Worm (Caenorhabditis elegans): ENCODE data around the gene asp-8.
"Not testable (repeated sequence)": the region's sequence is repeated elsewhere in the genome, so short reads cannot be mapped to it uniquely, and the experiment has no call there.

Gene asp-8

DNA sequence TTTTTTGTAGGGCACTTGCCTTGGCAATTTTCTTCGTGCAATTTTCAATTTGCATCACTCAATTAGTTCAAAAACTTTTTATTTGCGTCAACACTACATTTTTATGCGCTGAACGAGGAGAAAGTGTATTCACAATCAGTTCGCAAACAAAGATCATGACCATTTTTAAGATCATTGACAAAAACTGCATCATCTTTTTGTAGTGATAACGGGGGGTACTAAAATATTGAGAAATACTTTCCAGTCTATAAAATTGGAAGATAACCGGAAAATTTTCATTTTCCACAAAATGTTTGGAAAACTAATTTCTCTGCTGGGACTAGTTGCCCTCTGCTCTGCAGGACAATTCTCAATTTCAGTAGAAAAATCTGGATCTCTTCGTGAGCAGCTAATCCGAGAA is at the start of gene asp-8:
Gene asp-8 (plus strand): TSS at position 276 of the 400 bp plus-strand sequence.
- TF ChIP-seq zag-1 (tag; optimal IDR thresholded peaks at IDR 0.05) (no peak), elt-2 (tag; optimal IDR thresholded peaks at IDR 0.05) (peak; percentile 60), zip-4 (GFP tag; optimal IDR thresholded peaks at IDR 0.05) (no peak), lin-15B (tag; optimal IDR thresholded peaks at IDR 0.05) (no peak), tbx-2 (tag; optimal IDR thresholded peaks at IDR 0.05) (no peak), fos-1 (tag; optimal IDR thresholded peaks at IDR 0.05) (no peak)

DNA sequence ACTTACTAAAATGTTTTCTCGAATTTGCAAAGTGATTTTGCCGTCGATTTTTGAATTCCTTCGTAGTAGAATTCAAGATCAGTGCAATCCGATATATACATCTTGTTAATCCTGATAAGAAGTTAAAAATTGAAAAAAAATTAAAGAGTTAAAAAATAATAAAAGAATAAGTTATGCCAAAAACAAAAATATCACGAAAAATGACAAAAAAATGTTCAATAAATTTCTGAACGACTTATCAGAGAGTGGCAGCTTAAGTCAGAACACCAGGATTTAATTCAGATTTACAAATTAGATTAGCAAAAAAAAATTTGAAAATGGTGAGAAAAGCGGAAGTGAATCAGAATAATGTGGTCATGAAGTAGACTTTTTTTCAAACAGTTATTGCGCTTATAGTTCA is 49.1 kb upstream of the asp-8 start, which contains the start of gene srw-123:
Gene srw-123 (minus strand): TSS at position 101 of the 400 bp plus-strand sequence.
- TF ChIP-seq zip-4 (GFP tag; optimal IDR thresholded peaks at IDR 0.05); lin-15B (tag; optimal IDR thresholded peaks at IDR 0.05); efl-1 (optimal IDR thresholded peaks at IDR 0.05); efl-1 (GFP tag; optimal IDR thresholded peaks at IDR 0.05 in 1 of 2): not testable (repeated sequence)

DNA sequence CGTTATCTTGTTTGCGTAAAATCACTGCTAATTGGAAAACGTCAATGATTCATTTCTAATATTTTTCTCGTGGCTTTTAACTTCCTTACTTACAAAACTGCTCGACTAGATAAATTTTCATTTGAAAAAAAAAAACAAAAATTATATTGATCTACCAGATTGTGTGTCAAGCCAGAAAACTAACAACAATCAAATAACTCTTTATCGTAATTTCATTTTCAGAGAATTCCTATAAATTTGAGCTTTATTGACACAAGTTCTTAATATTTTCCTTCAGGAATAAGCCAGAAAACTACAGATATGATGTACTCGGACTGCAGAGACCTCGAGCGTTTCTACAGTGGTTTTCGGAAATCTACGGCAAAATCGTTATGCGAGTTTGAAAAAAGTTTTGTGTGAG is 48.1 kb upstream of the asp-8 start, which contains the start of gene srw-124:
Gene srw-124 (plus strand): TSS at position 301 of the 400 bp plus-strand sequence.
- TF ChIP-seq ztf-4 (tag; optimal IDR thresholded peaks at IDR 0.05), result no peak
- no peak for TF ChIP-seq ets-5 (GFP tag; IDR thresholded peaks at IDR 0.05)
- no peak for TF ChIP-seq elt-3 (tag; optimal IDR thresholded peaks at IDR 0.05)
- no peak for TF ChIP-seq nhr-71 (tag; optimal IDR thresholded peaks at IDR 0.05)
- TF ChIP-seq zip-4 (GFP tag; optimal IDR thresholded peaks at IDR 0.05), result no peak
- no peak for TF ChIP-seq nhr-20 (tag; optimal IDR thresholded peaks at IDR 0.05)
- TF ChIP-seq sox-4 (tag; optimal IDR thresholded peaks at IDR 0.05), result no peak
- no peak for TF ChIP-seq lin-14 (GFP tag; optimal IDR thresholded peaks at IDR 0.05)
- TF ChIP-seq efl-3 (GFP tag; optimal IDR thresholded peaks at IDR 0.05), result no peak

DNA sequence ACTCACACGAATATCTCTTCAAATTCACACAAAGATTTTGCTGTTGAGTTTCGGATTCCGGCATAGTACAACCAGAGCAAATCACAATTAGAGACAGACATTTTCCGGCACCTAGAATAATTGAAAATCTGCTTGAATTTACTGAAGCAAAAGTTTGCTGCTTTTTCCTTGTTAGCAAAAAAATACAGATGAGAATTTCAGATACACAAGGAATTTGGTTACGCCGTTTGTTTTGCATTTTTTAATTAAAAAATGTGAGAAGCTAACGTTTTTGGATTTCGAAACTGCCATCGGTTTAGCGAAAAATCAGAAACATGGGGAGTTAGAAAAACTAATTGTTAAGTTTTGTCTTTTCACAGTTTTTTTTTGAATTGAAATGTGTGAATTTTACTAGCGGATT is 44.4 kb upstream of the asp-8 start, which contains the start of gene srw-118:
Gene srw-118 (minus strand): TSS at position 101 of the 400 bp plus-strand sequence.
- no peak for TF ChIP-seq grh-1 (GFP tag; IDR thresholded peaks at IDR 0.05)
- no peak for TF ChIP-seq elt-2 (tag; optimal IDR thresholded peaks at IDR 0.05)
- no peak for TF ChIP-seq efl-3 (GFP tag; optimal IDR thresholded peaks at IDR 0.05)
- TF ChIP-seq snu-23 (GFP tag; optimal IDR thresholded peaks at IDR 0.05), result no peak
- TF ChIP-seq fkh-10 (GFP tag; optimal IDR thresholded peaks at IDR 0.05), result no peak
- TF ChIP-seq swsn-7 (tag; optimal IDR thresholded peaks at IDR 0.05), result no peak
- TF ChIP-seq fkh-4 (tag; optimal IDR thresholded peaks at IDR 0.05; ENCODE audit: borderline replicate concordance), result no peak
- TF ChIP-seq mdl-1 (tag; optimal IDR thresholded peaks at IDR 0.05), result no peak
- TF ChIP-seq nhr-20 (tag; optimal IDR thresholded peaks at IDR 0.05), result no peak
- TF ChIP-seq hpl-2 (GFP tag; optimal IDR thresholded peaks at IDR 0.05), result no peak
- TF ChIP-seq nhr-76 (tag; optimal IDR thresholded peaks at IDR 0.05), result no peak
- TF ChIP-seq tbx-2 (tag; optimal IDR thresholded peaks at IDR 0.05), result no peak
- no peak for TF ChIP-seq nhr-84 (tag; optimal IDR thresholded peaks at IDR 0.05)
- no peak for TF ChIP-seq hlh-17 (GFP tag; optimal IDR thresholded peaks at IDR 0.05; ENCODE audit: borderline replicate concordance)
- no peak for TF ChIP-seq pag-3 (tag; optimal IDR thresholded peaks at IDR 0.05; ENCODE audit: borderline replicate concordance, insufficient read depth)
- no peak for TF ChIP-seq unc-62 (GFP tag; optimal IDR thresholded peaks at IDR 0.05)
- no peak for TF ChIP-seq ces-1 (GFP tag; optimal IDR thresholded peaks at IDR 0.05)

DNA sequence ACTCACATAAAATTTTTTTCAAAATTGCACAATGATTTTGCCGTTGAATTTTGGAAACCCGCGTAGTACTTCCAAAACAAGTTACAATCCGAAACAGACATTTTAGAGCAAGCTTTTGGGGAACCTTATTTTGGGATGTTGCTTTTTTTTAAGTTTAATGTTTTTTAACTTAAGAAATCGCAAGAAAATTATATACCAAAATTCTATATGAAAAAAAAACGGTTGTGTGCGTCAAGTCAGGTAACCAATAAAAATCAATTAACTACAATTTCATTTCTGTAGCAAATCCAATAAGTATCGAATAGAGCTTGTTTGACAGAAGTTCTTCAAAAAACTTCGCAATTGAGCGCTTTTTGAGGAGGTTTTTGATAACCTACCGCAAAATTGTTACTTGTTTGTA is 41.0 kb upstream of the asp-8 start, which contains the start of gene srw-117:
Gene srw-117 (minus strand): TSS at position 101 of the 400 bp plus-strand sequence.
- TF ChIP-seq sox-4 (tag; optimal IDR thresholded peaks at IDR 0.05) (no peak), aly-2 (tag; optimal IDR thresholded peaks at IDR 0.05) (no peak), C04F5.9 (tag; optimal IDR thresholded peaks at IDR 0.05) (no peak), ama-1 (optimal IDR thresholded peaks at IDR 0.05) (no peak), nhr-20 (tag; optimal IDR thresholded peaks at IDR 0.05) (no peak), egl-27 (tag; optimal IDR thresholded peaks at IDR 0.05) (no peak), ceh-8 (GFP tag; optimal IDR thresholded peaks at IDR 0.05) (no peak), mab-9 (GFP tag; IDR thresholded peaks at IDR 0.05) (no peak), aha-1 (tag; optimal IDR thresholded peaks at IDR 0.05) (no peak), ces-1 (GFP tag; optimal IDR thresholded peaks at IDR 0.05) (no peak), xbp-1 (tag; optimal IDR thresholded peaks at IDR 0.05) (no peak), tlp-1 (tag; optimal IDR thresholded peaks at IDR 0.05) (no peak), pax-3 (tag; optimal IDR thresholded peaks at IDR 0.05) (no peak), nhr-85 (tag) (no peak), lin-35 (GFP tag; optimal IDR thresholded peaks at IDR 0.05) (no peak), unc-130 (tag; optimal IDR thresholded peaks at IDR 0.05) (no peak)

Data from whole organism, L1 larva.